Fruit fly (Drosophila melanogaster) whole organism, embryonic: Measurements from ENCODE around the gene obst-F.

ENCODE experiments used
- Aef1 ChIP-seq: fragments of 200-800 bp; sonication (Bioruptor generic); IDR thresholded peaks from 3 replicates; pipeline ENCODE4 v1.3.6; 2022; ENCODE audit warnings: missing biosample characterization, missing genetic modification characterization
- CG10366 ChIP-seq: fragments of 200-800 bp; sonication (Bioruptor generic); IDR thresholded peaks from 2 replicates; pipeline ENCODE4 v1.3.6; 2022; ENCODE audit warnings: missing biosample characterization, missing genetic modification characterization
- CG16815 ChIP-seq: fragments of 200-800 bp; sonication (Bioruptor generic); optimal IDR thresholded peaks from 3 replicates; lab custom pipeline; 2017; ENCODE audit warnings: missing biosample characterization, mild to moderate bottlenecking, missing genetic modification characterization
- CG17361 ChIP-seq: fragments of 200-800 bp; sonication (Bioruptor generic); IDR thresholded peaks from 3 replicates; pipeline ENCODE4 v1.3.6; 2022; ENCODE audit warnings: missing biosample characterization, missing genetic modification characterization
- CG17829 ChIP-seq: fragments of 200-800 bp; optimal IDR thresholded peaks from 2 replicates; lab custom pipeline; 2019; ENCODE audit warnings: missing biosample characterization, mild to moderate bottlenecking, missing genetic modification characterization, moderate library complexity
- CG18476 ChIP-seq: fragments of 200-800 bp; sonication (Bioruptor generic); optimal IDR thresholded peaks from 2 replicates; lab custom pipeline; 2016; ENCODE audit warnings: missing biosample characterization, mild to moderate bottlenecking, missing genetic modification characterization
- CG2129 ChIP-seq: fragments of 200-800 bp; sonication (Bioruptor generic); IDR thresholded peaks from 2 replicates; pipeline ENCODE4 v1.3.6; 2022; ENCODE audit warnings: missing biosample characterization, missing genetic modification characterization; ENCODE audit not compliant: partially characterized antibody
- CG2712 ChIP-seq: fragments of 200-800 bp; optimal IDR thresholded peaks from 3 replicates; lab custom pipeline; 2019; ENCODE audit warnings: missing biosample characterization, mild to moderate bottlenecking, missing genetic modification characterization, moderate library complexity
- CG30403 ChIP-seq: fragments of 200-800 bp; sonication (Bioruptor generic); optimal IDR thresholded peaks from 3 replicates; lab custom pipeline; 2016; ENCODE audit warnings: missing biosample characterization, missing genetic modification characterization
- CG31388 ChIP-seq: fragments of 200-800 bp; sonication (Bioruptor generic); optimal IDR thresholded peaks from 2 replicates; lab custom pipeline; 2016; ENCODE audit warnings: missing biosample characterization, missing genetic modification characterization
- CG32772 ChIP-seq: fragments of 200-800 bp; sonication (Bioruptor generic); IDR thresholded peaks from 2 replicates; pipeline ENCODE4 v1.3.6; 2022; ENCODE audit warnings: missing biosample characterization, missing genetic modification characterization
- CG33213 ChIP-seq: fragments of 200-800 bp; sonication (Bioruptor generic); optimal IDR thresholded peaks from 3 replicates; lab custom pipeline; 2016; ENCODE audit warnings: missing biosample characterization, missing genetic modification characterization
- CG3407 ChIP-seq: fragments of 200-800 bp; sonication (Bioruptor generic); optimal IDR thresholded peaks from 2 replicates; lab custom pipeline; 2018; ENCODE audit warnings: missing biosample characterization, mild to moderate bottlenecking, missing genetic modification characterization
- CG34422 ChIP-seq: fragments of 200-800 bp; sonication (Bioruptor generic); IDR thresholded peaks from 3 replicates; pipeline ENCODE4 v1.3.6; 2022; ENCODE audit warnings: missing biosample characterization, missing genetic modification characterization
- CG4282 ChIP-seq: fragments of 200-800 bp; sonication (Bioruptor generic); optimal IDR thresholded peaks from 2 replicates; lab custom pipeline; 2016; ENCODE audit warnings: missing biosample characterization, missing genetic modification characterization
- CG4404 ChIP-seq: fragments of 200-800 bp; sonication (Bioruptor generic); IDR thresholded peaks from 2 replicates; pipeline ENCODE4 v1.3.6; 2022; ENCODE audit warnings: missing biosample characterization, missing genetic modification characterization
- CG4707 ChIP-seq: fragments of 200-800 bp; sonication (Bioruptor generic); optimal IDR thresholded peaks from 2 replicates; lab custom pipeline; 2018; ENCODE audit warnings: missing biosample characterization, mild to moderate bottlenecking, missing genetic modification characterization, moderate library complexity
- CG4730 ChIP-seq: fragments of 200-800 bp; sonication (Bioruptor generic); IDR thresholded peaks from 2 replicates; pipeline ENCODE4 v1.3.6; 2022; ENCODE audit warnings: missing biosample characterization, missing genetic modification characterization
- CG5180 ChIP-seq: fragments of 200-800 bp; sonication (Bioruptor generic); optimal IDR thresholded peaks from 3 replicates; lab custom pipeline; 2017; ENCODE audit warnings: missing biosample characterization, missing genetic modification characterization, mild to moderate bottlenecking, moderate library complexity, missing genetic modification reagents
- CG5245 ChIP-seq: fragments of 200-800 bp; sonication (Bioruptor generic); optimal IDR thresholded peaks from 3 replicates; lab custom pipeline; 2016; ENCODE audit warnings: missing biosample characterization, missing genetic modification characterization
- Chrac-16 ChIP-seq: fragments of 200-800 bp; sonication (Bioruptor generic); optimal IDR thresholded peaks from 3 replicates; lab custom pipeline; 2016; ENCODE audit warnings: missing biosample characterization, missing genetic modification characterization
- D ChIP-seq, 2 experiments: fragments of 200-800 bp in 1 of 2; fragments of >200 bp in 1 of 2; sonication (Bioruptor generic) in 1 of 2; optimal IDR thresholded peaks; 2 replicates in 1 of 2; 3 replicates in 1 of 2; lab custom pipeline; 2017; ENCODE audit warnings: mild to moderate bottlenecking in 1 of 2, missing biosample characterization in 1 of 2, missing genetic modification characterization in 1 of 2, missing genetic modification reagents in 1 of 2
- Ets65A ChIP-seq: fragments of 200-800 bp; sonication (Bioruptor generic); peaks from one replicate; lab custom pipeline; 2016; ENCODE audit warnings: missing biosample characterization, missing genetic modification characterization
- HLHmδ ChIP-seq: fragments of 200-800 bp; sonication (Bioruptor generic); optimal IDR thresholded peaks from 2 replicates; lab custom pipeline; 2018; ENCODE audit warnings: missing biosample characterization, mild to moderate bottlenecking, missing genetic modification characterization, moderate library complexity
- Jarid2 ChIP-seq: fragments of 200-800 bp; sonication (Bioruptor generic); optimal IDR thresholded peaks from 3 replicates; lab custom pipeline; 2017; ENCODE audit warnings: mild to moderate bottlenecking, missing biosample characterization, missing genetic modification reagents, missing genetic modification characterization
- Kr ChIP-seq: fragments of 200-800 bp; sonication (Bioruptor generic); optimal IDR thresholded peaks from 2 replicates; lab custom pipeline; 2017; ENCODE audit warnings: missing biosample characterization, mild to moderate bottlenecking, missing genetic modification characterization
- Lim3 ChIP-seq: fragments of 200-800 bp; sonication (Bioruptor generic); IDR thresholded peaks from 2 replicates; pipeline ENCODE4 v1.3.6; 2022; ENCODE audit warnings: missing biosample characterization, missing genetic modification characterization
- MESR4 ChIP-seq: fragments of 200-800 bp; sonication (Bioruptor generic); optimal IDR thresholded peaks from 2 replicates; lab custom pipeline; 2018; ENCODE audit warnings: missing biosample characterization, mild to moderate bottlenecking, missing genetic modification characterization, moderate library complexity
- Mes4 ChIP-seq: fragments of 200-800 bp; sonication (Bioruptor generic); optimal IDR thresholded peaks from 2 replicates; lab custom pipeline; 2016; ENCODE audit warnings: missing biosample characterization, missing genetic modification characterization
- Nf-YA ChIP-seq: fragments of 200-800 bp; sonication (Bioruptor generic); IDR thresholded peaks from 2 replicates; pipeline ENCODE4 v1.3.6; 2022; ENCODE audit warnings: missing biosample characterization, missing genetic modification characterization
- Scr ChIP-seq: fragments of 200-800 bp; sonication (Bioruptor generic); IDR thresholded peaks from 2 replicates; pipeline ENCODE4 v1.3.6; 2022; ENCODE audit warnings: missing biosample characterization, missing genetic modification characterization; ENCODE audit not compliant: partially characterized antibody
- Six4 ChIP-seq: fragments of 200-800 bp; sonication (Bioruptor generic); optimal IDR thresholded peaks from 2 replicates; lab custom pipeline; 2016; ENCODE audit warnings: missing biosample characterization, missing genetic modification characterization
- ash1 ChIP-seq: fragments of 200-800 bp; sonication (Bioruptor generic); optimal IDR thresholded peaks from 2 replicates; lab custom pipeline; 2018; ENCODE audit warnings: missing biosample characterization, mild to moderate bottlenecking, missing genetic modification characterization
- bab2 ChIP-seq: fragments of 200-800 bp; sonication (Bioruptor generic); optimal IDR thresholded peaks from 2 replicates; lab custom pipeline; 2016; ENCODE audit warnings: missing biosample characterization, missing genetic modification characterization
- danr ChIP-seq: fragments of 200-800 bp; sonication (Bioruptor generic); IDR thresholded peaks from 2 replicates; pipeline ENCODE4 v1.3.6; 2022; ENCODE audit warnings: missing biosample characterization, missing genetic modification characterization
- dmrt11E ChIP-seq: fragments of 200-800 bp; sonication (Bioruptor generic); optimal IDR thresholded peaks from 3 replicates; lab custom pipeline; 2018; ENCODE audit warnings: missing biosample characterization, mild to moderate bottlenecking, missing genetic modification characterization, moderate library complexity
- fu2 ChIP-seq: fragments of 200-800 bp; sonication (Bioruptor generic); optimal IDR thresholded peaks from 2 replicates; lab custom pipeline; 2016; ENCODE audit warnings: missing biosample characterization, missing genetic modification characterization
- gsb-n ChIP-seq: fragments of 200-800 bp; sonication (Bioruptor generic); optimal IDR thresholded peaks from 3 replicates; lab custom pipeline; 2018; ENCODE audit warnings: missing biosample characterization, mild to moderate bottlenecking, missing genetic modification characterization
- kah ChIP-seq: fragments of 200-800 bp; sonication (Bioruptor generic); optimal IDR thresholded peaks from 2 replicates; lab custom pipeline; 2018; ENCODE audit warnings: missing biosample characterization, mild to moderate bottlenecking, missing genetic modification characterization
- mam ChIP-seq: fragments of 200-800 bp; sonication (Bioruptor generic); optimal IDR thresholded peaks from 3 replicates; lab custom pipeline; 2016; ENCODE audit warnings: missing biosample characterization, missing genetic modification characterization
- mld ChIP-seq: fragments of 200-800 bp; sonication (Bioruptor generic); IDR thresholded peaks from 3 replicates; pipeline ENCODE4 v1.3.6; 2022; ENCODE audit warnings: missing biosample characterization, missing genetic modification characterization; ENCODE audit not compliant: partially characterized antibody
- oc ChIP-seq: fragments of 200-800 bp; sonication (Bioruptor generic); optimal IDR thresholded peaks from 2 replicates; lab custom pipeline; 2018; ENCODE audit warnings: missing biosample characterization, mild to moderate bottlenecking, missing genetic modification characterization, moderate library complexity
- pfk ChIP-seq: fragments of 200-800 bp; sonication (Bioruptor generic); optimal IDR thresholded peaks from 2 replicates; lab custom pipeline; 2018; ENCODE audit warnings: missing biosample characterization, mild to moderate bottlenecking, missing genetic modification characterization, moderate library complexity
- prd ChIP-seq, 3 experiments: fragments of >200 bp in 2 of 3; fragments of 200-800 bp in 1 of 3; sonication (Bioruptor generic) in 1 of 3; optimal IDR thresholded peaks in 2 of 3; IDR thresholded peaks in 1 of 3; 2 replicates in 2 of 3; 3 replicates in 1 of 3; pipeline versions ENCODE4 v1.3.6 to Lab custom; 2017 to 2022; ENCODE audit warnings: missing biosample characterization in 1 of 3, missing genetic modification characterization in 1 of 3
- repo ChIP-seq: fragments of 200-800 bp; sonication (Bioruptor generic); optimal IDR thresholded peaks from 2 replicates; lab custom pipeline; 2016; ENCODE audit warnings: missing biosample characterization, missing genetic modification characterization
- rib ChIP-seq: fragments of 200-800 bp; sonication (Bioruptor generic); IDR thresholded peaks from 2 replicates; pipeline ENCODE4 v1.3.6; 2022; ENCODE audit warnings: missing biosample characterization, missing genetic modification characterization
- trem ChIP-seq: fragments of 200-800 bp; optimal IDR thresholded peaks from 3 replicates; lab custom pipeline; 2019; ENCODE audit warnings: missing biosample characterization, mild to moderate bottlenecking, missing genetic modification characterization, moderate library complexity
- vnd ChIP-seq: fragments of 200-800 bp; sonication (Bioruptor generic); IDR thresholded peaks from 3 replicates; pipeline ENCODE4 v1.3.6; 2022; ENCODE audit warnings: missing biosample characterization, missing genetic modification characterization; ENCODE audit not compliant: partially characterized antibody
- vvl ChIP-seq: fragments of 200-800 bp; sonication (Bioruptor generic); IDR thresholded peaks from 2 replicates; pipeline ENCODE4 v1.3.6; 2022; ENCODE audit warnings: missing biosample characterization, missing genetic modification characterization

The obst-F gene

dm6 chr3L:20247513-20248173 is 46.2 kb upstream of the obst-F start, which contains the start of gene rdgC (continued):
- TF ChIP-seq CG10366 (GFP tag; lab: Robert Waterston, UW) (peak; percentile 96), D (optimal IDR thresholded peaks at IDR 0.05; lab: Kevin White, UChicago) (no peak), D (GFP tag; optimal IDR thresholded peaks at IDR 0.05; lab: Kevin White, UChicago) (peak; percentile 92), CG4707 (peak; percentile 91), CG30403 (peak; percentile 95), fu2 (GFP tag; lab: Kevin White, UChicago) (peak; percentile 95), Lim3 (GFP tag; lab: Robert Waterston, UW) (peak; percentile 93), vvl (peak; percentile 98), mld (GFP tag; lab: Robert Waterston, UW) (no peak), ash1 (GFP tag; lab: Kevin White, UChicago) (peak; percentile 80), trem (peak; percentile 89), CG34422 (GFP tag; lab: Robert Waterston, UW) (peak; percentile 95), CG5180 (GFP tag; lab: Kevin White, UChicago) (peak; percentile 85), bab2 (GFP tag; lab: Kevin White, UChicago) (peak; percentile 94), Six4 (GFP tag; lab: Kevin White, UChicago) (peak; percentile 95), danr (GFP tag; lab: Robert Waterston, UW) (peak; percentile 88), CG17361 (GFP tag; lab: Robert Waterston, UW) (peak; percentile 96), CG33213 (GFP tag; lab: Kevin White, UChicago) (peak; percentile 94), CG4730 (peak; percentile 96), gsb-n (peak; percentile 86), CG3407 (GFP tag; lab: Kevin White, UChicago) (peak; percentile 85), prd (optimal IDR thresholded peaks at IDR 0.05; lab: Kevin White, UChicago) (no peak), prd (GFP tag; IDR thresholded peaks at IDR 0.05; lab: Robert Waterston, UW) (peak; percentile 97), Aef1 (GFP tag; lab: Robert Waterston, UW) (peak; percentile 96), CG2712 (tag; lab: Kevin White, UChicago) (peak; percentile 95), dmrt11E (tag; lab: Kevin White, UChicago) (peak; percentile 36), CG4282 (GFP tag; lab: Kevin White, UChicago) (peak; percentile 82), CG31388 (GFP tag; lab: Kevin White, UChicago) (peak; percentile 91), oc (tag; lab: Kevin White, UChicago) (peak; percentile 95), HLHmδ (no peak), kah (peak; percentile 87), pfk (GFP tag; lab: Kevin White, UChicago) (no peak), repo (GFP tag; lab: Kevin White, UChicago) (peak; percentile 95), rib (GFP tag; lab: Robert Waterston, UW) (peak; percentile 90), Scr (GFP tag; lab: Robert Waterston, UW) (no peak), CG4404 (GFP tag; lab: Robert Waterston, UW) (peak; percentile 86), CG16815 (peak; percentile 81), Jarid2 (GFP tag; lab: Kevin White, UChicago) (peak; percentile 66), mam (GFP tag; lab: Kevin White, UChicago) (peak; percentile 97), Kr (GFP tag; lab: Kevin White, UChicago) (no peak), CG32772 (GFP tag; lab: Robert Waterston, UW) (peak; percentile 95), vnd (no peak), Mes4 (peak; percentile 93), Nf-YA (GFP tag; lab: Robert Waterston, UW) (peak; percentile 95), CG17829 (tag; lab: Kevin White, UChicago) (peak; percentile 95), Ets65A (peak; percentile 99), CG5245 (GFP tag; lab: Kevin White, UChicago) (peak; percentile 93), MESR4 (GFP tag; lab: Kevin White, UChicago) (peak; percentile 63), CG18476 (GFP tag; lab: Kevin White, UChicago) (peak; percentile 95), Chrac-16 (GFP tag; lab: Kevin White, UChicago) (peak; percentile 90), CG2129 (no peak)
